Fruit fly (Drosophila melanogaster) whole organism, embryonic: ENCODE results near the gene Dus1.
A peak's percentile ranks its signal among the peaks of the same experiment; 100 is the strongest.

Source experiments
- Aef1 ChIP-seq: fragments of 200-800 bp; sonication (Bioruptor generic); IDR thresholded peaks from 3 replicates; pipeline ENCODE4 v1.3.6; 2022; ENCODE audit warnings: missing biosample characterization, missing genetic modification characterization
- BEAF-32 ChIP-seq: fragments of 200-800 bp; sonication (Bioruptor generic); optimal IDR thresholded peaks from 3 replicates; lab custom pipeline; 2017; ENCODE audit warnings: missing biosample characterization, missing genetic modification characterization, mild to moderate bottlenecking, moderate library complexity, missing genetic modification reagents
- CG10366 ChIP-seq: fragments of 200-800 bp; sonication (Bioruptor generic); IDR thresholded peaks from 2 replicates; pipeline ENCODE4 v1.3.6; 2022; ENCODE audit warnings: missing biosample characterization, missing genetic modification characterization
- CG10543 ChIP-seq: fragments of 200-800 bp; sonication (Bioruptor generic); optimal IDR thresholded peaks from 3 replicates; lab custom pipeline; 2017; ENCODE audit warnings: missing biosample characterization, mild to moderate bottlenecking, missing genetic modification characterization, moderate library complexity
- CG11456 ChIP-seq: fragments of 200-800 bp; sonication (Bioruptor generic); IDR thresholded peaks from 3 replicates; pipeline ENCODE4 v1.3.6; 2022; ENCODE audit warnings: missing biosample characterization, missing genetic modification characterization
- CG1233 ChIP-seq: fragments of 200-800 bp; sonication (Bioruptor generic); optimal IDR thresholded peaks from 4 replicates; lab custom pipeline; 2018; ENCODE audit warnings: missing biosample characterization, mild to moderate bottlenecking, missing genetic modification characterization
- CG14050 ChIP-seq: fragments of 200-800 bp; sonication (Bioruptor generic); IDR thresholded peaks from 3 replicates; pipeline ENCODE4 v1.3.6; 2022; ENCODE audit warnings: missing biosample characterization, missing genetic modification characterization
- CG14965 ChIP-seq: fragments of 200-800 bp; sonication (Bioruptor generic); optimal IDR thresholded peaks from 2 replicates; lab custom pipeline; 2016; ENCODE audit warnings: missing biosample characterization, missing genetic modification characterization, borderline replicate concordance
- CG1529 ChIP-seq: fragments of 200-800 bp; sonication (Bioruptor generic); optimal IDR thresholded peaks from 3 replicates; lab custom pipeline; 2018; ENCODE audit warnings: missing biosample characterization, missing genetic modification characterization
- CG16815 ChIP-seq: fragments of 200-800 bp; sonication (Bioruptor generic); optimal IDR thresholded peaks from 3 replicates; lab custom pipeline; 2017; ENCODE audit warnings: missing biosample characterization, mild to moderate bottlenecking, missing genetic modification characterization
- CG17361 ChIP-seq: fragments of 200-800 bp; sonication (Bioruptor generic); IDR thresholded peaks from 3 replicates; pipeline ENCODE4 v1.3.6; 2022; ENCODE audit warnings: missing biosample characterization, missing genetic modification characterization
- CG18619 ChIP-seq: fragments of 200-800 bp; sonication (Bioruptor generic); optimal IDR thresholded peaks from 3 replicates; lab custom pipeline; 2017; ENCODE audit warnings: missing biosample characterization, mild to moderate bottlenecking, missing genetic modification characterization
- CG18764 ChIP-seq: fragments of 200-800 bp; sonication (Bioruptor generic); optimal IDR thresholded peaks from 3 replicates; lab custom pipeline; 2016; ENCODE audit warnings: missing biosample characterization, missing genetic modification characterization
- CG2120 ChIP-seq: fragments of 200-800 bp; sonication (Bioruptor generic); optimal IDR thresholded peaks from 3 replicates; lab custom pipeline; 2016; ENCODE audit warnings: missing biosample characterization, missing genetic modification characterization
- CG34224 ChIP-seq: fragments of 200-800 bp; sonication (Bioruptor generic); IDR thresholded peaks from 3 replicates; pipeline ENCODE4 v1.3.6; 2022; ENCODE audit warnings: missing biosample characterization, missing genetic modification characterization; ENCODE audit not compliant: partially characterized antibody
- CG6791 ChIP-seq: fragments of 200-800 bp; sonication (Bioruptor generic); IDR thresholded peaks from 3 replicates; pipeline ENCODE4 v1.3.6; 2022; ENCODE audit warnings: missing biosample characterization, missing genetic modification characterization; ENCODE audit not compliant: partially characterized antibody
- CG7556 ChIP-seq: fragments of 200-800 bp; sonication (Bioruptor generic); optimal IDR thresholded peaks from 2 replicates; lab custom pipeline; 2017; ENCODE audit warnings: missing biosample characterization, mild to moderate bottlenecking, missing genetic modification characterization
- CG7786 ChIP-seq: fragments of 200-800 bp; sonication (Bioruptor generic); optimal IDR thresholded peaks from 2 replicates; lab custom pipeline; 2016; ENCODE audit warnings: missing biosample characterization, missing genetic modification characterization
- CG7839 ChIP-seq: fragments of 200-800 bp; sonication (Bioruptor generic); optimal IDR thresholded peaks from 3 replicates; lab custom pipeline; 2018; ENCODE audit warnings: missing biosample characterization, mild to moderate bottlenecking, missing genetic modification characterization, moderate library complexity
- CG9609 ChIP-seq: fragments of 200-800 bp; sonication (Bioruptor generic); optimal IDR thresholded peaks from 3 replicates; lab custom pipeline; 2016; ENCODE audit warnings: missing biosample characterization, missing genetic modification characterization
- CG9817 ChIP-seq: fragments of 200-800 bp; sonication (Bioruptor generic); optimal IDR thresholded peaks from 2 replicates; lab custom pipeline; 2018; ENCODE audit warnings: missing biosample characterization, mild to moderate bottlenecking, missing genetic modification characterization, moderate library complexity
- CoRest ChIP-seq: fragments of 200-800 bp; sonication (Bioruptor generic); optimal IDR thresholded peaks from 3 replicates; lab custom pipeline; 2018; ENCODE audit warnings: missing biosample characterization, mild to moderate bottlenecking, missing genetic modification characterization, moderate library complexity
- Drgx ChIP-seq: fragments of 200-800 bp; sonication (Bioruptor generic); IDR thresholded peaks from 2 replicates; pipeline ENCODE4 v1.3.6; 2022; ENCODE audit warnings: missing biosample characterization, missing genetic modification characterization
- H15 ChIP-seq: fragments of 200-800 bp; sonication (Bioruptor generic); IDR thresholded peaks from 3 replicates; pipeline ENCODE4 v1.3.6; 2022; ENCODE audit warnings: missing biosample characterization, missing genetic modification characterization
- HLH4C ChIP-seq: fragments of 200-800 bp; sonication (Bioruptor generic); IDR thresholded peaks from 3 replicates; pipeline ENCODE4 v1.3.6; 2022; ENCODE audit warnings: missing biosample characterization, missing genetic modification characterization; ENCODE audit not compliant: partially characterized antibody
- HmgZ ChIP-seq: fragments of 200-800 bp; sonication (Bioruptor generic); optimal IDR thresholded peaks from 2 replicates; lab custom pipeline; 2018; ENCODE audit warnings: missing biosample characterization, mild to moderate bottlenecking, missing genetic modification characterization
- Hr3 ChIP-seq: fragments of 200-800 bp; sonication (Bioruptor generic); optimal IDR thresholded peaks from 3 replicates; lab custom pipeline; 2016; ENCODE audit warnings: missing biosample characterization, missing genetic modification characterization
- Hsf ChIP-seq: fragments of 200-800 bp; sonication (Bioruptor generic); optimal IDR thresholded peaks from 3 replicates; lab custom pipeline; 2016; ENCODE audit warnings: missing biosample characterization, missing genetic modification characterization
- Lpt ChIP-seq: fragments of >200 bp; optimal IDR thresholded peaks from 2 replicates; lab custom pipeline; 2018; ENCODE audit warnings: missing biosample characterization, missing genetic modification characterization
- Nf-YC ChIP-seq: fragments of 200-800 bp; optimal IDR thresholded peaks from 3 replicates; lab custom pipeline; 2019; ENCODE audit warnings: missing biosample characterization, mild to moderate bottlenecking, missing genetic modification characterization, moderate library complexity
- PHDP ChIP-seq: fragments of 200-800 bp; sonication (Bioruptor generic); optimal IDR thresholded peaks from 3 replicates; lab custom pipeline; 2018; ENCODE audit warnings: missing biosample characterization, mild to moderate bottlenecking, missing genetic modification characterization, moderate library complexity
- Poxn ChIP-seq: fragments of 200-800 bp; sonication (Bioruptor generic); IDR thresholded peaks from 2 replicates; pipeline ENCODE4 v1.3.6; 2022; ENCODE audit warnings: missing biosample characterization, missing genetic modification characterization
- Rfx ChIP-seq: fragments of 200-800 bp; sonication (Bioruptor generic); IDR thresholded peaks from 2 replicates; pipeline ENCODE4 v1.3.6; 2022; ENCODE audit warnings: missing biosample characterization, missing genetic modification characterization
- Sox102F ChIP-seq: fragments of 200-800 bp; sonication (Bioruptor generic); optimal IDR thresholded peaks from 2 replicates; lab custom pipeline; 2018; ENCODE audit warnings: missing biosample characterization, mild to moderate bottlenecking, missing genetic modification characterization, moderate library complexity
- Trl ChIP-seq, 3 experiments: fragments of >200 bp in 2 of 3; fragments of 200-800 bp in 1 of 3; sonication (Bioruptor generic) in 1 of 3; optimal IDR thresholded peaks; 2 replicates in 1 of 3; 3 replicates in 2 of 3; lab custom pipeline; 2016 to 2017; ENCODE audit warnings: missing biosample characterization in 1 of 3, missing genetic modification characterization in 1 of 3
- Vsx1 ChIP-seq: fragments of 200-800 bp; sonication (Bioruptor generic); optimal IDR thresholded peaks from 2 replicates; lab custom pipeline; 2017; ENCODE audit warnings: missing biosample characterization, mild to moderate bottlenecking, missing genetic modification characterization, missing genetic modification reagents
- Xbp1 ChIP-seq: fragments of 200-800 bp; sonication (Bioruptor generic); optimal IDR thresholded peaks from 3 replicates; lab custom pipeline; 2016; ENCODE audit warnings: missing biosample characterization, mild to moderate bottlenecking, missing genetic modification characterization
- ab ChIP-seq: fragments of 200-800 bp; sonication (Bioruptor generic); optimal IDR thresholded peaks from 2 replicates; lab custom pipeline; 2016; ENCODE audit warnings: missing biosample characterization, missing genetic modification characterization
- chif ChIP-seq, 2 experiments: fragments of 200-800 bp; sonication (Bioruptor generic); optimal IDR thresholded peaks; 3 replicates each; lab custom pipeline; 2016; ENCODE audit warnings: missing biosample characterization in 2 of 2, missing genetic modification characterization in 2 of 2
- ewg ChIP-seq: fragments of 200-800 bp; sonication (Bioruptor generic); optimal IDR thresholded peaks from 3 replicates; lab custom pipeline; 2017; ENCODE audit warnings: mild to moderate bottlenecking, missing biosample characterization, missing genetic modification reagents, missing genetic modification characterization
- gem ChIP-seq: fragments of 200-800 bp; sonication (Bioruptor generic); optimal IDR thresholded peaks from 2 replicates; lab custom pipeline; 2019; ENCODE audit warnings: missing biosample characterization, mild to moderate bottlenecking, missing genetic modification characterization, moderate library complexity
- gro ChIP-seq: fragments of 200-800 bp; sonication (Bioruptor generic); optimal IDR thresholded peaks from 2 replicates; lab custom pipeline; 2016; ENCODE audit warnings: missing biosample characterization, missing genetic modification characterization
- her ChIP-seq: fragments of 200-800 bp; sonication (Bioruptor generic); optimal IDR thresholded peaks from 2 replicates; lab custom pipeline; 2016; ENCODE audit warnings: missing biosample characterization, missing genetic modification characterization
- kah ChIP-seq: fragments of 200-800 bp; sonication (Bioruptor generic); optimal IDR thresholded peaks from 2 replicates; lab custom pipeline; 2018; ENCODE audit warnings: missing biosample characterization, mild to moderate bottlenecking, missing genetic modification characterization
- luna ChIP-seq: fragments of 200-800 bp; sonication (Bioruptor generic); optimal IDR thresholded peaks from 2 replicates; lab custom pipeline; 2016; ENCODE audit warnings: missing biosample characterization, missing genetic modification characterization
- sd ChIP-seq: fragments of 200-800 bp; sonication (Bioruptor generic); optimal IDR thresholded peaks from 3 replicates; lab custom pipeline; 2018; ENCODE audit warnings: missing biosample characterization, mild to moderate bottlenecking, missing genetic modification characterization, moderate library complexity
- slp2 ChIP-seq: fragments of 200-800 bp; sonication (Bioruptor generic); optimal IDR thresholded peaks from 2 replicates; lab custom pipeline; 2016; ENCODE audit warnings: missing biosample characterization, missing genetic modification characterization
- tio ChIP-seq: fragments of 200-800 bp; sonication (Bioruptor generic); optimal IDR thresholded peaks from 2 replicates; lab custom pipeline; 2017; ENCODE audit warnings: missing biosample characterization, missing genetic modification characterization, inconsistent platforms

The Dus1 gene

DNA sequence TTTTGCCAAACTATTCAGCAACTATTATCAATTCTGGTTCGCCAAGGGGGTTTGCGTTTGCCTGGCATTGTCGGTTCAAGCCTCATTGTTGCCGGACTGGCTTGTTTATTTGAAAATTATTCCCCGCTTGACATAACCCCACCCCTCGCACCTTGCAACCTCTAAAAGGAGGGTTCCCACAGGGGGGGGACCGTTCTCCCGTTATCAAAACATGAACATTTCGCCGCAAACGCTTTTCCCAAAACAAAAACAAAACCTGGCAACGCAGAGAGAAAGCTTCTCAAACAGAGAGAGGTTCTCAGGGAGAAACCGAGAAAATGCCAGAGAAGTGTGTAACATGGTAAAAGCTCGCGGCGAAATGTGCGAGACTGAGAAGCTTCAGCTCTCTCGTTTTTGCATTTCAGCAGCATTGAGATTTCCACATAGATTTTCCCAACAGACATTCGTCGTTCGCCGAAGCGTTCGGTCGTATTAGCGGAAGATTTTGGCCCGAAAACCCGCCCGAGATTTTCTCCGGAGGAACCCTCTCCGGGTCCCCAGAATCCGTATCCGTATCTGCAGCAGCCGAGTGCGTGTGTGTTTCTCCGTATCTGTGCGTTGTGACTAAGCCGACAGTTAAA is 38.4 kb upstream of the Dus1 start (continued):
- TF ChIP-seq slp2 (GFP tag; lab: Kevin White, UChicago) (no peak), H15 (GFP tag; lab: Robert Waterston, UW) (no peak), kah (GFP tag; lab: Kevin White, UChicago) (no peak), her (GFP tag; lab: Kevin White, UChicago) (no peak), CG10366 (GFP tag; lab: Robert Waterston, UW) (no peak), Aef1 (GFP tag; lab: Robert Waterston, UW) (peak; percentile 42; the same call in 1 of the 3 replicates), CG34224 (GFP tag; lab: Robert Waterston, UW) (peak; percentile 60; the same call in 2 of the 3 replicates), CG10543 (GFP tag; lab: Kevin White, UChicago) (peak; percentile 28), HmgZ (tag; lab: Kevin White, UChicago) (no peak), Trl (optimal IDR thresholded peaks at IDR 0.05; lab: Kevin White, UChicago) (peak; percentile 77 to 90), Trl (GFP tag; optimal IDR thresholded peaks at IDR 0.05; lab: Kevin White, UChicago) (peak; percentile 9), Vsx1 (GFP tag; lab: Kevin White, UChicago) (no peak)

- TF ChIP-seq sd (tag; lab: Kevin White, UChicago) (no peak), Drgx (GFP tag; lab: Robert Waterston, UW) (no peak), BEAF-32 (GFP tag; lab: Kevin White, UChicago) (no peak), CG7556 (GFP tag; lab: Kevin White, UChicago) (no peak), CG2120 (GFP tag; lab: Kevin White, UChicago) (peak; percentile 40), CG7839 (tag; lab: Kevin White, UChicago) (peak; percentile 33), Hsf (GFP tag; lab: Kevin White, UChicago) (peak; percentile 4), CG9817 (no peak), CG17361 (GFP tag; lab: Robert Waterston, UW) (0 out of 3 replicates have a peak, but pooled peaks have one; percentile 12), Xbp1 (GFP tag; lab: Kevin White, UChicago) (peak; percentile 9), CG1233 (GFP tag; lab: Kevin White, UChicago) (no peak), CoRest (tag; lab: Kevin White, UChicago) (peak; percentile 7), CG7786 (peak; percentile 29), gro (GFP tag; lab: Kevin White, UChicago) (peak; percentile 13), CG16815 (GFP tag; lab: Kevin White, UChicago) (peak; percentile 2), CG1529 (GFP tag; lab: Kevin White, UChicago) (no peak), HLH4C (GFP tag; lab: Robert Waterston, UW) (no peak), CG14050 (GFP tag; lab: Robert Waterston, UW) (no peak), ewg (peak; percentile 6), Sox102F (GFP tag; lab: Kevin White, UChicago) (peak; percentile 35), Nf-YC (tag; lab: Kevin White, UChicago) (no peak), ab (GFP tag; lab: Kevin White, UChicago) (no peak), Rfx (0 out of 2 replicates have a peak, but pooled peaks have one; percentile 47), PHDP (tag; lab: Kevin White, UChicago) (peak; percentile 30), Hr3 (no peak), tio (GFP tag; lab: Kevin White, UChicago) (peak; percentile 30), Poxn (GFP tag; lab: Robert Waterston, UW) (no peak), CG11456 (0 out of 3 replicates have a peak, but pooled peaks have one; percentile 43), CG6791 (GFP tag; lab: Robert Waterston, UW) (no peak), CG9609 (GFP tag; lab: Kevin White, UChicago) (peak; percentile 8), chif (GFP tag; optimal IDR thresholded peaks at IDR 0.05; lab: Kevin White, UChicago) (no peak), gem (tag; lab: Kevin White, UChicago) (peak; percentile 38), luna (GFP tag; lab: Kevin White, UChicago) (no peak), CG14965 (GFP tag; lab: Kevin White, UChicago) (no peak), CG18619 (no peak), CG18764 (GFP tag; lab: Kevin White, UChicago) (peak; percentile 9), Lpt (no peak)
These were observed 37.6 kb upstream of the Dus1 start for dm6 chr2L:309177-309576.
